Fruit fly (Drosophila melanogaster) whole organism, pupa: ENCODE measurements around the gene Osi16.

Experiments
- CG10348 ChIP-seq: fragments of 200-800 bp; sonication (Bioruptor generic); IDR thresholded peaks from 2 replicates; pipeline ENCODE4 v1.3.6; 2022; ENCODE audit warnings: missing biosample characterization, missing genetic modification characterization
- CG12605 ChIP-seq: fragments of 200-800 bp; sonication (Bioruptor generic); IDR thresholded peaks from 2 replicates; pipeline ENCODE4 v1.3.6; 2022; ENCODE audit warnings: missing biosample characterization, missing genetic modification characterization
- CG13204 ChIP-seq: fragments of 200-800 bp; sonication (Bioruptor generic); optimal IDR thresholded peaks from 2 replicates; lab custom pipeline; 2018; ENCODE audit warnings: missing biosample characterization, mild to moderate bottlenecking, missing genetic modification characterization, moderate library complexity
- CG14655 ChIP-seq: fragments of 200-800 bp; sonication (Bioruptor generic); optimal IDR thresholded peaks from 3 replicates; lab custom pipeline; 2017; ENCODE audit warnings: mild to moderate bottlenecking, missing biosample characterization, missing genetic modification reagents, missing genetic modification characterization
- CG15710 ChIP-seq: fragments of 200-800 bp; sonication (Bioruptor generic); optimal IDR thresholded peaks from 2 replicates; lab custom pipeline; 2018; ENCODE audit warnings: missing biosample characterization, mild to moderate bottlenecking, missing genetic modification characterization, moderate library complexity
- CG17806 ChIP-seq: fragments of 200-800 bp; sonication (Bioruptor generic); optimal IDR thresholded peaks from 2 replicates; lab custom pipeline; 2018; ENCODE audit warnings: missing biosample characterization, mild to moderate bottlenecking, missing genetic modification characterization, moderate library complexity
- CG32121 ChIP-seq: fragments of 200-800 bp; sonication (Bioruptor generic); IDR thresholded peaks from 2 replicates; pipeline ENCODE4 v1.3.6; 2022; ENCODE audit warnings: missing biosample characterization, missing genetic modification characterization
- CG34367 ChIP-seq: fragments of 200-800 bp; sonication (Bioruptor generic); optimal IDR thresholded peaks from 2 replicates; lab custom pipeline; 2018; ENCODE audit warnings: missing biosample characterization, mild to moderate bottlenecking, missing genetic modification characterization
- CG4496 ChIP-seq: fragments of 200-800 bp; sonication (Bioruptor generic); IDR thresholded peaks from 3 replicates; pipeline ENCODE4 v1.3.6; 2022; ENCODE audit warnings: missing biosample characterization, missing genetic modification characterization
- CG8159 ChIP-seq: fragments of 200-800 bp; sonication (Bioruptor generic); optimal IDR thresholded peaks from 3 replicates; lab custom pipeline; 2018; ENCODE audit warnings: missing biosample characterization, mild to moderate bottlenecking, missing genetic modification characterization, moderate library complexity
- CG8301 ChIP-seq: fragments of 200-800 bp; sonication (Bioruptor generic); optimal IDR thresholded peaks from 2 replicates; lab custom pipeline; 2018; ENCODE audit warnings: missing biosample characterization, mild to moderate bottlenecking, missing genetic modification characterization
- CG9948 ChIP-seq: fragments of 200-800 bp; sonication (Bioruptor generic); optimal IDR thresholded peaks from 2 replicates; lab custom pipeline; 2018; ENCODE audit warnings: missing biosample characterization, mild to moderate bottlenecking, missing genetic modification characterization, moderate library complexity
- D1 ChIP-seq: fragments of 200-800 bp; sonication (Bioruptor generic); optimal IDR thresholded peaks from 2 replicates; lab custom pipeline; 2018; ENCODE audit warnings: missing biosample characterization, mild to moderate bottlenecking, missing genetic modification characterization, moderate library complexity
- EcR ChIP-seq: fragments of 200-800 bp; sonication (Bioruptor generic); optimal IDR thresholded peaks from 3 replicates; lab custom pipeline; 2019; ENCODE audit warnings: missing biosample characterization, missing genetic modification characterization, mild to moderate bottlenecking, moderate library complexity, missing genetic modification reagents
- Ets98B ChIP-seq: fragments of 200-800 bp; sonication (Bioruptor generic); IDR thresholded peaks from 2 replicates; pipeline ENCODE4 v1.3.6; 2022; ENCODE audit warnings: missing biosample characterization, missing genetic modification characterization
- Pif1A ChIP-seq: fragments of 200-800 bp; sonication (Bioruptor generic); optimal IDR thresholded peaks from 3 replicates; lab custom pipeline; 2016; ENCODE audit warnings: missing biosample characterization, missing genetic modification characterization
- Pif1B ChIP-seq: fragments of 200-800 bp; sonication (Bioruptor generic); optimal IDR thresholded peaks from 3 replicates; lab custom pipeline; 2016; ENCODE audit warnings: missing biosample characterization, missing genetic modification characterization
- Snoo ChIP-seq: fragments of 200-800 bp; sonication (Bioruptor generic); optimal IDR thresholded peaks from 3 replicates; lab custom pipeline; 2017; ENCODE audit warnings: missing biosample characterization, mild to moderate bottlenecking, missing genetic modification characterization, inconsistent platforms
- fd96Ca ChIP-seq: fragments of 200-800 bp; sonication (Bioruptor generic); IDR thresholded peaks from 3 replicates; pipeline ENCODE4 v1.3.6; 2022; ENCODE audit warnings: missing biosample characterization, missing genetic modification characterization
- gl ChIP-seq: fragments of 200-800 bp; sonication (Bioruptor generic); optimal IDR thresholded peaks from 2 replicates; lab custom pipeline; 2018; ENCODE audit warnings: missing biosample characterization, mild to moderate bottlenecking, missing genetic modification characterization
- rn ChIP-seq: fragments of 200-800 bp; sonication (Bioruptor generic); IDR thresholded peaks from 2 replicates; pipeline ENCODE4 v1.3.6; 2022; ENCODE audit warnings: missing biosample characterization, missing genetic modification characterization

Osi16 gene

DNA sequence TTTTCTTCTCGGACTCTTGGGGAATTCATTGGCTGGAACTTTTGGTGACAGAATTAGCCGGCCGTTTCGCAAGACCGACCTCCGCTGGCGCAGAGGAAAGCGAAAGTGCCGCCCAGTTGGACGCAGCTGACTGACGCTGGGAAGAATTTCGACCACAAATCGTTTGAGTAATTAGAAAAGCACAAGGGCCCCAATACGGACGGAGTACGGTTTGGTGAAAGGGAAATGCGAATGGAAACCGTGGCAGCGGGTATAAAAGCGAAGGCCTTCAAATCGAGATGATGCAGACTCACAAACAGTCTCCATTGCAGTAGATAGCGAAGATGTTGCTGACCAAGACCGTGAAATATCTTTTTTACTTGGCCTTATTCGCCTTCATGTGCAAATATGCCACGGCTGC lies at the start of gene Osi16:
Gene Osi16, plus strand, starts transcription at position 301 of the 400 bp plus-strand sequence.
- no peak for TF ChIP-seq CG10348
- no peak for TF ChIP-seq CG32121 (GFP tag; lab: Robert Waterston, UW)
- no peak for TF ChIP-seq Ets98B (GFP tag; lab: Robert Waterston, UW)
- no peak for TF ChIP-seq Pif1B
- TF ChIP-seq Pif1A (GFP tag; lab: Kevin White, UChicago): no peak
- TF ChIP-seq CG8159 (tag; lab: Kevin White, UChicago): no peak
- TF ChIP-seq D1 (tag; lab: Kevin White, UChicago): no peak
- TF ChIP-seq Snoo (tag; lab: Kevin White, UChicago): no peak
- no peak for TF ChIP-seq CG12605 (GFP tag; lab: Robert Waterston, UW)
- no peak for TF ChIP-seq CG14655 (GFP tag; lab: Kevin White, UChicago)
- no peak for TF ChIP-seq CG9948
- no peak for TF ChIP-seq CG4496 (GFP tag; lab: Robert Waterston, UW)
- TF ChIP-seq rn (GFP tag; lab: Robert Waterston, UW): no peak
- TF ChIP-seq CG8301: no peak
- no peak for TF ChIP-seq CG34367 (tag; lab: Kevin White, UChicago)
- no peak for TF ChIP-seq gl (tag; lab: Kevin White, UChicago)
- TF ChIP-seq CG17806: no peak

DNA sequence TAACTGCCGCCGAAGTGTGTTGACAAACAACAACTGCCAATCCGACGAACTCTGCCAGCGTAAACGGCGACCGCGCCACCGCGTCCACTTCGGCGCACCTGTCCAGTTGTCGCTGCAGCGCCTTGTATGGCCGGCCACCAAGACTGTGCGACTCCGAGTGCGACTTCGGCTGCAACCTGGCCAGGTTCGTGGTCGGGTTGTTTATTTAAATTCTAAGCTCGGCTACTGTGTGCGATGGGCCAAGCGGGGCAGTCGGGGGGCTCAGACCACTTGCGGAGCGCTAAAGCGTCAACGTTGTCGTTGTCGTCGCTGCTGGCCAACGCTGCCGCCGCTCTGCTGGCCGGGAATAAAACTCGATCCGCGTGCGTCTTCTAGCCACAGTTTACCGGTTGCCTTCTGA lies 45.2 kb upstream of the Osi16 start, which contains the start of gene Osi9:
Gene Osi9, plus strand, starts transcription at position 375 of the 400 bp plus-strand sequence.
- TF ChIP-seq CG4496 (GFP tag; lab: Robert Waterston, UW) (peak; percentile 71; the same call in 2 of the 3 replicates), CG15710 (no peak), Ets98B (GFP tag; lab: Robert Waterston, UW) (peak; percentile 14; the same call in 1 of the 2 replicates), CG8301 (no peak), CG12605 (GFP tag; lab: Robert Waterston, UW) (no peak), CG13204 (GFP tag; lab: Kevin White, UChicago) (peak; percentile 86), Pif1B (no peak), CG32121 (GFP tag; lab: Robert Waterston, UW) (no peak), CG17806 (no peak)

DNA sequence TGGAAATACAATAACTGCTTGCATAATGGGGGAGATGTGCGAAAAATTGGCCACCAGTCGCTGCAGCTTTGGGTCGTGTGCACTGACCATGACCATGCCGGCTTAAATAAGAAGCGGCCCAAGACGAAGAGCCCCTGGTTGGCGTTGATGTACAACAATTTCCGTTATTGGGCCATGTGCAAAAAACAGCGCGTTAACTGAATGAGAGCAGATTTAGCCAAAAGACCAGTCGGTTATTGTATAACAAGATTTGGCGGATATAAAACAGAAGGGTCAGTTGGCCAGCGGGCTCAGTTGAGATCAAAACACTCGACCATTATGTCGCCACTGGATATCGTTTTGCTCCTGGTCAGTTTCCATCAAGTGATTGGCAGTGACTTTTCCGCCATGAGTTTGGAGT lies 41.4 kb upstream of the Osi16 start, which contains the start of gene Osi10a:
Gene Osi10a, plus strand, starts transcription at position 301 of the 400 bp plus-strand sequence.
- TF ChIP-seq CG13204 (GFP tag; lab: Kevin White, UChicago): no peak
- no peak for TF ChIP-seq D1 (tag; lab: Kevin White, UChicago)
- TF ChIP-seq Ets98B (GFP tag; lab: Robert Waterston, UW): no peak

DNA sequence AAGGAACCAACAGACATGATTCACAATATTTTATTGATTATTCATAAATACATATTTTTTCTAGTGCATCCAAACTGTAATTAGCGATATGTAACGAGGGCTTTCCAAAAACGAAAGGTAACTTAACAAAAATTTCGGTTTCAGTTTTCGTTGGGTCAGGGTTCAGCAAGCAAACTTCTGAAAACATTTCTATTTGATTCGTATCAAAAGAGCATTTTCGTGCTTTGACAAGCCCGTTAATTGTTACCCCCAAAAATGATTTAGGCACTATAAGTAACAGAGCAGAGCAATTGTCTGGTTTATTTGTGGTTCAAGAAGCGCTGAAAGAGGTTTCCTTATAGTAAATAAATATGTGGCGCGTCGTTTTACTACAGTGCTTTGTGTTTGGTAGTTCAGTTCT lies 39.2 kb upstream of the Osi16 start, which contains the start of gene Osi10b:
Gene Osi10b, plus strand, starts transcription at position 301 of the 400 bp plus-strand sequence.
- TF ChIP-seq CG32121 (GFP tag; lab: Robert Waterston, UW): no peak
- TF ChIP-seq CG13204 (GFP tag; lab: Kevin White, UChicago): no peak
- no peak for TF ChIP-seq fd96Ca (GFP tag; lab: Robert Waterston, UW)
- no peak for TF ChIP-seq EcR (GFP tag; lab: Kevin White, UChicago)
- TF ChIP-seq CG4496 (GFP tag; lab: Robert Waterston, UW): no peak
- TF ChIP-seq CG8159 (tag; lab: Kevin White, UChicago): no peak
- TF ChIP-seq CG15710: no peak
- no peak for TF ChIP-seq Pif1B
- no peak for TF ChIP-seq gl (tag; lab: Kevin White, UChicago)
- TF ChIP-seq CG17806: no peak
- TF ChIP-seq Ets98B (GFP tag; lab: Robert Waterston, UW): no peak
- TF ChIP-seq CG34367 (tag; lab: Kevin White, UChicago): no peak
- no peak for TF ChIP-seq CG14655 (GFP tag; lab: Kevin White, UChicago)
- TF ChIP-seq, all 21 proteins: peak for 0

DNA sequence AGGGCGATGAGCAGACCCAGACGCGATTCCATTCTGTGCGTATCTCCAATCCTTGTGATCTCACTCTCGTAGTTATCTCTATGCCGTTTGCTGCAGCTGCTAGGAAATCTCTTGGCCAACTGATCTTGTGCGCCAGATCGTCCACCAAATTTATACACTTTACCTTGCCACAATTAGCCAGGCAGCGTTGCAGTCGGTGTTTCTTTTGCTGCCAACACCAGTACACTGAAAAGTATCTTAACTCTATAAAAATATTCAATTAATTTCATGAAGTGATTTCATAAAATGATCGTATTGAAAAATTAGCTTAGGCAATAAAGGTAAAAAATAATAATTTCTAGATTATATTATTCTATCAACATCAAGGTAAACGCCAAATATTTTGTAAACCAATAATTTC lies 36.4 kb upstream of the Osi16 start, which contains the start of gene Osi11:
Gene Osi11, minus strand, starts transcription at position 101 of the 400 bp plus-strand sequence.
- TF ChIP-seq CG4496 (GFP tag; lab: Robert Waterston, UW) (no peak), D1 (tag; lab: Kevin White, UChicago) (no peak), EcR (GFP tag; lab: Kevin White, UChicago) (no peak), CG8159 (tag; lab: Kevin White, UChicago) (no peak), CG34367 (tag; lab: Kevin White, UChicago) (no peak), CG13204 (GFP tag; lab: Kevin White, UChicago) (no peak), CG8301 (no peak), CG10348 (no peak)

DNA sequence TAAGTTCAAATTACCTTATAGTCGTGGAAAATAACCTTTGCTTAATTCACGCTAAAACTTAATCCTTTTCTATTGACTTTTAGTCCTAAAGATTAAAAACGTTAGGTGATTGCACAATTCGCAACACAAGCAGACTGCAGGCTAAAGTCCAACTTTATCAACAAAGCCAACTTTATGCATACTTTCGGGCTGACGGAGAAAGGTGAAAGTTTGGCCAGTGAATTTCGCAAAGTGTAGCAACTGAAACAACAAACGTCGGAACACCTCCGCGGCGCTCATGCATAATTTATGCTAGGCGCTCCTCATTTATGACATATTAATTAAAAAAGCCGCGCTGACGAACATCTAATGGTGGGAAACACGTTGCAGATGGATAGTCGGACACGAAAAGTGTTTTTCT lies 35.1 kb upstream of the Osi16 start:
- no peak for TF ChIP-seq CG15710
- no peak for TF ChIP-seq CG34367 (tag; lab: Kevin White, UChicago)
- TF ChIP-seq CG4496 (GFP tag; lab: Robert Waterston, UW): 0 out of 3 replicates have a peak, but pooled peaks have one; percentile 40
- TF ChIP-seq CG32121 (GFP tag; lab: Robert Waterston, UW): no peak
- no peak for TF ChIP-seq CG17806
- TF ChIP-seq CG12605 (GFP tag; lab: Robert Waterston, UW): no peak; the same call in 1 of the 2 replicates
- TF ChIP-seq CG13204 (GFP tag; lab: Kevin White, UChicago): no peak
- peak; percentile 12 for TF ChIP-seq CG8301
- peak; percentile 42 for TF ChIP-seq CG14655 (GFP tag; lab: Kevin White, UChicago)

DNA sequence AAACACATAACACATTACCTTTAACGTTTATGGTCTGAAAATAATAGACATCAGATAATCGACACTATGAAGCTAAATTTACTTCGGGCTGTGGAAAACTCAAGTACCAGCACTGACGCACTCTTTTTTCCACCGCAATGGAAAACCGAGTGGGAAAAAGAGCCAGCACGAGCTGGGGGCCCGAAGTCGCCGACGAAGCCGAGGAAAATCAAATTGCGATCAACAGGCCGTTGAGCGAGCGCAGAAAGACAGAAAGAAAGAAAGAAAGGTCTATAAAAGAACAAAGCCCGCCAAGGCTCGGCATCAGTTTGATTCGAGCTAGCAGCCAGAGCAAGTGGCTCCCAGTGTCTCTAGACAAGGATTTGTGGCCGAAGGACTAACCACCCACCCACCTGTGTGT lies 26.8 kb upstream of the Osi16 start, which contains the start of gene Osi12:
Gene Osi12, plus strand, starts transcription at position 301 of the 400 bp plus-strand sequence.
- TF ChIP-seq gl (tag; lab: Kevin White, UChicago) (no peak), CG9948 (no peak), D1 (tag; lab: Kevin White, UChicago) (no peak), Ets98B (GFP tag; lab: Robert Waterston, UW) (no peak), CG15710 (no peak), CG12605 (GFP tag; lab: Robert Waterston, UW) (no peak), CG14655 (GFP tag; lab: Kevin White, UChicago) (no peak), CG8301 (no peak), CG32121 (GFP tag; lab: Robert Waterston, UW) (no peak), CG17806 (no peak), CG34367 (tag; lab: Kevin White, UChicago) (no peak), Pif1A (GFP tag; lab: Kevin White, UChicago) (no peak), Pif1B (no peak), Snoo (tag; lab: Kevin White, UChicago) (no peak), CG8159 (tag; lab: Kevin White, UChicago) (no peak), fd96Ca (GFP tag; lab: Robert Waterston, UW) (no peak), CG4496 (GFP tag; lab: Robert Waterston, UW) (no peak), rn (GFP tag; lab: Robert Waterston, UW) (no peak), CG13204 (GFP tag; lab: Kevin White, UChicago) (no peak), EcR (GFP tag; lab: Kevin White, UChicago) (no peak)
